Fruit fly (Drosophila melanogaster) whole organism, embryonic: ENCODE data around the gene CG1463.
A peak's percentile ranks its signal among the peaks of the same experiment; 100 is the strongest.

Source experiments
- CG10267 ChIP-seq: fragments of 200-800 bp; sonication (Bioruptor generic); optimal IDR thresholded peaks from 2 replicates; lab custom pipeline; 2018; ENCODE audit warnings: missing biosample characterization, mild to moderate bottlenecking, missing genetic modification characterization, moderate library complexity
- CG12104 ChIP-seq: fragments of 200-800 bp; sonication (Bioruptor generic); optimal IDR thresholded peaks from 3 replicates; lab custom pipeline; 2016; ENCODE audit warnings: missing biosample characterization, missing genetic modification characterization
- CG13894 ChIP-seq: fragments of 200-800 bp; sonication (Bioruptor generic); optimal IDR thresholded peaks from 3 replicates; lab custom pipeline; 2018; ENCODE audit warnings: missing biosample characterization, mild to moderate bottlenecking, missing genetic modification characterization, moderate library complexity
- CG1602 ChIP-seq: fragments of 200-800 bp; sonication (Bioruptor generic); optimal IDR thresholded peaks from 3 replicates; lab custom pipeline; 2016; ENCODE audit warnings: missing biosample characterization, missing genetic modification characterization
- CG16863 ChIP-seq: fragments of 200-800 bp; sonication (Bioruptor generic); optimal IDR thresholded peaks from 3 replicates; lab custom pipeline; 2016; ENCODE audit warnings: missing biosample characterization, missing genetic modification characterization
- CG17186 ChIP-seq: fragments of 200-800 bp; sonication (Bioruptor generic); optimal IDR thresholded peaks from 3 replicates; lab custom pipeline; 2017; ENCODE audit warnings: missing biosample characterization, missing genetic modification reagents, missing genetic modification characterization
- CG17568 ChIP-seq: fragments of 200-800 bp; sonication (Bioruptor generic); optimal IDR thresholded peaks from 2 replicates; lab custom pipeline; 2018; ENCODE audit warnings: missing biosample characterization, mild to moderate bottlenecking, missing genetic modification characterization, moderate library complexity
- CG18476 ChIP-seq: fragments of 200-800 bp; sonication (Bioruptor generic); optimal IDR thresholded peaks from 2 replicates; lab custom pipeline; 2016; ENCODE audit warnings: missing biosample characterization, mild to moderate bottlenecking, missing genetic modification characterization
- CG18599 ChIP-seq: fragments of 200-800 bp; sonication (Bioruptor generic); optimal IDR thresholded peaks from 3 replicates; lab custom pipeline; 2017; ENCODE audit warnings: missing biosample characterization, missing genetic modification characterization, mild to moderate bottlenecking, moderate library complexity, missing genetic modification reagents
- CG2116 ChIP-seq: fragments of 200-800 bp; sonication (Bioruptor generic); optimal IDR thresholded peaks from 3 replicates; lab custom pipeline; 2018; ENCODE audit warnings: missing biosample characterization, mild to moderate bottlenecking, missing genetic modification characterization
- CG2120 ChIP-seq: fragments of 200-800 bp; sonication (Bioruptor generic); optimal IDR thresholded peaks from 3 replicates; lab custom pipeline; 2016; ENCODE audit warnings: missing biosample characterization, missing genetic modification characterization
- CG2678 ChIP-seq: fragments of 200-800 bp; sonication (Bioruptor generic); optimal IDR thresholded peaks from 3 replicates; lab custom pipeline; 2019; ENCODE audit warnings: missing biosample characterization, mild to moderate bottlenecking, missing genetic modification characterization, moderate library complexity
- CG30403 ChIP-seq: fragments of 200-800 bp; sonication (Bioruptor generic); optimal IDR thresholded peaks from 3 replicates; lab custom pipeline; 2016; ENCODE audit warnings: missing biosample characterization, missing genetic modification characterization
- CG33213 ChIP-seq: fragments of 200-800 bp; sonication (Bioruptor generic); optimal IDR thresholded peaks from 3 replicates; lab custom pipeline; 2016; ENCODE audit warnings: missing biosample characterization, missing genetic modification characterization
- CG6254 ChIP-seq: fragments of 200-800 bp; sonication (Bioruptor generic); optimal IDR thresholded peaks from 3 replicates; lab custom pipeline; 2017; ENCODE audit warnings: mild to moderate bottlenecking, missing biosample characterization, missing genetic modification reagents, missing genetic modification characterization
- CG6654 ChIP-seq: fragments of 200-800 bp; sonication (Bioruptor generic); optimal IDR thresholded peaks from 2 replicates; lab custom pipeline; 2017; ENCODE audit warnings: missing biosample characterization, mild to moderate bottlenecking, missing genetic modification characterization
- CG6765 ChIP-seq: fragments of 200-800 bp; sonication (Bioruptor generic); optimal IDR thresholded peaks from 3 replicates; lab custom pipeline; 2017; ENCODE audit warnings: missing biosample characterization, mild to moderate bottlenecking, missing genetic modification characterization
- CG7786 ChIP-seq: fragments of 200-800 bp; sonication (Bioruptor generic); optimal IDR thresholded peaks from 2 replicates; lab custom pipeline; 2016; ENCODE audit warnings: missing biosample characterization, missing genetic modification characterization
- CG7987 ChIP-seq: fragments of 200-800 bp; sonication (Bioruptor generic); optimal IDR thresholded peaks from 2 replicates; lab custom pipeline; 2018; ENCODE audit warnings: missing biosample characterization, mild to moderate bottlenecking, missing genetic modification characterization, moderate library complexity
- CG8281 ChIP-seq: fragments of 200-800 bp; sonication (Bioruptor generic); optimal IDR thresholded peaks from 2 replicates; lab custom pipeline; 2018; ENCODE audit warnings: missing biosample characterization, mild to moderate bottlenecking, missing genetic modification characterization, moderate library complexity
- CG8388 ChIP-seq: fragments of 200-800 bp; sonication (Bioruptor generic); optimal IDR thresholded peaks from 2 replicates; lab custom pipeline; 2019; ENCODE audit warnings: missing biosample characterization, mild to moderate bottlenecking, missing genetic modification characterization, moderate library complexity
- CG9797 ChIP-seq: fragments of 200-800 bp; sonication (Bioruptor generic); optimal IDR thresholded peaks from 3 replicates; lab custom pipeline; 2018; ENCODE audit warnings: missing biosample characterization, mild to moderate bottlenecking, missing genetic modification characterization
- D ChIP-seq, 2 experiments: fragments of 200-800 bp in 1 of 2; fragments of >200 bp in 1 of 2; sonication (Bioruptor generic) in 1 of 2; optimal IDR thresholded peaks; 2 replicates in 1 of 2; 3 replicates in 1 of 2; lab custom pipeline; 2017; ENCODE audit warnings: mild to moderate bottlenecking in 1 of 2, missing biosample characterization in 1 of 2, missing genetic modification characterization in 1 of 2, missing genetic modification reagents in 1 of 2
- D19B ChIP-seq: fragments of 200-800 bp; sonication (Bioruptor generic); optimal IDR thresholded peaks from 2 replicates; lab custom pipeline; 2017; ENCODE audit warnings: missing biosample characterization, mild to moderate bottlenecking, missing genetic modification characterization
- Deaf1 ChIP-seq: fragments of 200-800 bp; optimal IDR thresholded peaks from 3 replicates; lab custom pipeline; 2019; ENCODE audit warnings: missing biosample characterization, mild to moderate bottlenecking, missing genetic modification characterization, moderate library complexity
- Gsc ChIP-seq: fragments of 200-800 bp; sonication (Bioruptor generic); IDR thresholded peaks from 2 replicates; pipeline ENCODE4 v1.3.6; 2022; ENCODE audit warnings: missing biosample characterization, missing genetic modification characterization
- HHEX ChIP-seq: fragments of 200-800 bp; sonication (Bioruptor generic); optimal IDR thresholded peaks from 3 replicates; lab custom pipeline; 2017; ENCODE audit warnings: missing biosample characterization, mild to moderate bottlenecking, missing genetic modification characterization, missing genetic modification reagents
- Mad ChIP-seq: fragments of 200-800 bp; sonication (Bioruptor generic); optimal IDR thresholded peaks from 2 replicates; lab custom pipeline; 2016; ENCODE audit warnings: missing biosample characterization, missing genetic modification characterization
- Oaz ChIP-seq: fragments of 200-800 bp; sonication (Bioruptor generic); IDR thresholded peaks from 2 replicates; pipeline ENCODE4 v1.3.6; 2022; ENCODE audit warnings: missing biosample characterization, missing genetic modification characterization
- Optix ChIP-seq: fragments of 200-800 bp; sonication (Bioruptor generic); IDR thresholded peaks from 3 replicates; pipeline ENCODE4 v1.3.6; 2022; ENCODE audit warnings: missing biosample characterization, missing genetic modification characterization
- PHDP ChIP-seq: fragments of 200-800 bp; sonication (Bioruptor generic); optimal IDR thresholded peaks from 3 replicates; lab custom pipeline; 2018; ENCODE audit warnings: missing biosample characterization, mild to moderate bottlenecking, missing genetic modification characterization, moderate library complexity
- Side ChIP-seq: fragments of 200-800 bp; sonication (Bioruptor generic); optimal IDR thresholded peaks from 2 replicates; lab custom pipeline; 2016; ENCODE audit warnings: missing biosample characterization, missing genetic modification characterization
- Six4 ChIP-seq: fragments of 200-800 bp; sonication (Bioruptor generic); optimal IDR thresholded peaks from 2 replicates; lab custom pipeline; 2016; ENCODE audit warnings: missing biosample characterization, missing genetic modification characterization
- ase ChIP-seq: fragments of 200-800 bp; sonication (Bioruptor generic); IDR thresholded peaks from 3 replicates; pipeline ENCODE4 v1.3.6; 2022; ENCODE audit warnings: missing biosample characterization, missing genetic modification characterization
- bbx ChIP-seq: fragments of 200-800 bp; sonication (Bioruptor generic); IDR thresholded peaks from 2 replicates; pipeline ENCODE4 v1.3.6; 2022; ENCODE audit warnings: missing biosample characterization, missing genetic modification characterization; ENCODE audit not compliant: partially characterized antibody
- btn ChIP-seq: fragments of 200-800 bp; sonication (Bioruptor generic); optimal IDR thresholded peaks from 2 replicates; lab custom pipeline; 2016; ENCODE audit warnings: missing biosample characterization, missing genetic modification characterization
- cas ChIP-seq: fragments of 200-800 bp; sonication (Bioruptor generic); IDR thresholded peaks from 2 replicates; pipeline ENCODE4 v1.3.6; 2022; ENCODE audit warnings: missing biosample characterization, missing genetic modification characterization
- corto ChIP-seq: fragments of 200-800 bp; sonication (Bioruptor generic); optimal IDR thresholded peaks from 2 replicates; lab custom pipeline; 2016; ENCODE audit warnings: missing biosample characterization, mild to moderate bottlenecking, missing genetic modification characterization, moderate library complexity
- crc ChIP-seq: fragments of 200-800 bp; sonication (Bioruptor generic); optimal IDR thresholded peaks from 2 replicates; lab custom pipeline; 2016; ENCODE audit warnings: missing biosample characterization, missing genetic modification characterization
- da ChIP-seq: fragments of 200-800 bp; sonication (Bioruptor generic); optimal IDR thresholded peaks from 2 replicates; lab custom pipeline; 2016; ENCODE audit warnings: missing biosample characterization, missing genetic modification characterization
- dmrt99B ChIP-seq: fragments of 200-800 bp; sonication (Bioruptor generic); optimal IDR thresholded peaks from 2 replicates; lab custom pipeline; 2018; ENCODE audit warnings: missing biosample characterization, mild to moderate bottlenecking, missing genetic modification characterization, moderate library complexity
- ewg ChIP-seq: fragments of 200-800 bp; sonication (Bioruptor generic); optimal IDR thresholded peaks from 3 replicates; lab custom pipeline; 2017; ENCODE audit warnings: mild to moderate bottlenecking, missing biosample characterization, missing genetic modification reagents, missing genetic modification characterization
- fd3F ChIP-seq: fragments of 200-800 bp; sonication (Bioruptor generic); optimal IDR thresholded peaks from 2 replicates; lab custom pipeline; 2018; ENCODE audit warnings: missing biosample characterization, mild to moderate bottlenecking, missing genetic modification characterization, moderate library complexity
- gem ChIP-seq: fragments of 200-800 bp; sonication (Bioruptor generic); optimal IDR thresholded peaks from 2 replicates; lab custom pipeline; 2019; ENCODE audit warnings: missing biosample characterization, mild to moderate bottlenecking, missing genetic modification characterization, moderate library complexity
- oc ChIP-seq: fragments of 200-800 bp; sonication (Bioruptor generic); optimal IDR thresholded peaks from 2 replicates; lab custom pipeline; 2018; ENCODE audit warnings: missing biosample characterization, mild to moderate bottlenecking, missing genetic modification characterization, moderate library complexity
- p53 ChIP-seq: fragments of 200-800 bp; sonication (Bioruptor generic); optimal IDR thresholded peaks from 2 replicates; lab custom pipeline; 2016; ENCODE audit warnings: missing biosample characterization, missing genetic modification characterization
- slbo ChIP-seq: fragments of 200-800 bp; sonication (Bioruptor generic); IDR thresholded peaks from 2 replicates; pipeline ENCODE4 v1.3.6; 2022; ENCODE audit warnings: missing biosample characterization, missing genetic modification characterization
- stwl ChIP-seq: fragments of 200-800 bp; sonication (Bioruptor generic); optimal IDR thresholded peaks from 3 replicates; lab custom pipeline; 2018; ENCODE audit warnings: missing biosample characterization, mild to moderate bottlenecking, missing genetic modification characterization, moderate library complexity
- tll ChIP-seq, 2 experiments: fragments of 200-800 bp in 1 of 2; fragments of >200 bp in 1 of 2; sonication (Bioruptor generic) in 1 of 2; optimal IDR thresholded peaks; 2 replicates each; lab custom pipeline; 2017 to 2019; ENCODE audit warnings: missing biosample characterization in 2 of 2, missing genetic modification characterization in 2 of 2, mild to moderate bottlenecking in 1 of 2, moderate library complexity in 1 of 2
- ttk ChIP-seq: fragments of 200-800 bp; sonication (Bioruptor generic); IDR thresholded peaks from 2 replicates; pipeline ENCODE4 v2.1.2; 2022; ENCODE audit warnings: missing biosample characterization, missing genetic modification characterization

The CG1463 gene

dm6 chrX:12583870-12584390 lies 27.5 kb downstream of the CG1463 start:
- TF ChIP-seq CG18476 (GFP tag; lab: Kevin White, UChicago): peak; percentile 3
- TF ChIP-seq CG13894 (tag; lab: Kevin White, UChicago): peak; percentile 25
- TF ChIP-seq stwl: no peak
- no peak for TF ChIP-seq Mad (GFP tag; lab: Kevin White, UChicago)
- no peak for TF ChIP-seq ttk
- no peak for TF ChIP-seq CG8281 (tag; lab: Kevin White, UChicago)
- no peak for TF ChIP-seq D (optimal IDR thresholded peaks at IDR 0.05; lab: Kevin White, UChicago)
- TF ChIP-seq D (GFP tag; optimal IDR thresholded peaks at IDR 0.05; lab: Kevin White, UChicago): no peak
- TF ChIP-seq tll (GFP tag; optimal IDR thresholded peaks at IDR 0.05; lab: Kevin White, UChicago): no peak
- no peak for TF ChIP-seq CG7786 (GFP tag; lab: Kevin White, UChicago)
- TF ChIP-seq da (GFP tag; lab: Kevin White, UChicago): no peak
- no peak for TF ChIP-seq CG6254
- no peak for TF ChIP-seq Side (GFP tag; lab: Kevin White, UChicago)
- peak; percentile 27 for TF ChIP-seq CG2678
- TF ChIP-seq Six4 (GFP tag; lab: Kevin White, UChicago): no peak
- TF ChIP-seq slbo (GFP tag; lab: Robert Waterston, UW): no peak
- no peak for TF ChIP-seq CG12104 (GFP tag; lab: Kevin White, UChicago)
- TF ChIP-seq CG2116: no peak
- TF ChIP-seq CG18599 (GFP tag; lab: Kevin White, UChicago): peak; percentile 60
- TF ChIP-seq ase (GFP tag; lab: Robert Waterston, UW): no peak
- peak; percentile 20 for TF ChIP-seq dmrt99B (tag; lab: Kevin White, UChicago)
- TF ChIP-seq Gsc (GFP tag; lab: Robert Waterston, UW): no peak
- peak; percentile 1 for TF ChIP-seq PHDP (tag; lab: Kevin White, UChicago)
- no peak for TF ChIP-seq CG33213 (GFP tag; lab: Kevin White, UChicago)
- no peak for TF ChIP-seq CG6765 (GFP tag; lab: Kevin White, UChicago)
- no peak for TF ChIP-seq CG17568 (GFP tag; lab: Kevin White, UChicago)
- TF ChIP-seq crc (GFP tag; lab: Kevin White, UChicago): no peak
- no peak for TF ChIP-seq CG10267 (tag; lab: Kevin White, UChicago)
- TF ChIP-seq D19B (GFP tag; lab: Kevin White, UChicago): no peak
- TF ChIP-seq CG2120 (GFP tag; lab: Kevin White, UChicago): peak; percentile 22
- no peak for TF ChIP-seq CG6654 (GFP tag; lab: Kevin White, UChicago)
- TF ChIP-seq CG8388 (GFP tag; lab: Kevin White, UChicago): peak; percentile 47
- TF ChIP-seq CG30403: no peak
- no peak for TF ChIP-seq HHEX (GFP tag; lab: Kevin White, UChicago)
- TF ChIP-seq corto: no peak
- no peak for TF ChIP-seq CG17186 (GFP tag; lab: Kevin White, UChicago)
- peak; percentile 85 for TF ChIP-seq Deaf1 (tag; lab: Kevin White, UChicago)
- no peak for TF ChIP-seq CG1602
- TF ChIP-seq bbx (GFP tag; lab: Robert Waterston, UW): no peak
- no peak for TF ChIP-seq Optix (GFP tag; lab: Robert Waterston, UW)
- TF ChIP-seq cas (GFP tag; lab: Robert Waterston, UW): no peak
- no peak for TF ChIP-seq fd3F
- TF ChIP-seq ewg: peak; percentile 72
- TF ChIP-seq oc: no peak
- TF ChIP-seq btn (GFP tag; lab: Kevin White, UChicago): no peak
- no peak for TF ChIP-seq Oaz (GFP tag; lab: Robert Waterston, UW)
- TF ChIP-seq gem (tag; lab: Kevin White, UChicago): peak; percentile 30
- TF ChIP-seq CG7987 (GFP tag; lab: Kevin White, UChicago): no peak
- TF ChIP-seq CG16863 (GFP tag; lab: Kevin White, UChicago): no peak
- no peak for TF ChIP-seq CG9797 (GFP tag; lab: Kevin White, UChicago)
- TF ChIP-seq p53 (GFP tag; lab: Kevin White, UChicago): no peak
